Fruit fly (Drosophila melanogaster) whole organism, embryonic: Measurements from ENCODE around the gene L2HGDH.

ENCODE experiments used
- Antp ChIP-seq: fragments of 200-800 bp; sonication (Bioruptor generic); optimal IDR thresholded peaks from 3 replicates; lab custom pipeline; 2016; ENCODE audit warnings: missing biosample characterization, missing genetic modification characterization
- Atf-2 ChIP-seq: fragments of 200-800 bp; sonication (Bioruptor generic); optimal IDR thresholded peaks from 2 replicates; lab custom pipeline; 2016; ENCODE audit warnings: missing biosample characterization, missing genetic modification characterization
- C15 ChIP-seq: fragments of 200-800 bp; sonication (Bioruptor generic); IDR thresholded peaks from 3 replicates; pipeline ENCODE4 v1.3.6; 2022; ENCODE audit warnings: missing biosample characterization, missing genetic modification characterization
- CG10147 ChIP-seq: fragments of 200-800 bp; sonication (Bioruptor generic); optimal IDR thresholded peaks from 2 replicates; lab custom pipeline; 2019; ENCODE audit warnings: missing biosample characterization, mild to moderate bottlenecking, missing genetic modification characterization, moderate library complexity
- CG10979 ChIP-seq: fragments of 200-800 bp; sonication (Bioruptor generic); optimal IDR thresholded peaks from 2 replicates; lab custom pipeline; 2018; ENCODE audit warnings: missing biosample characterization, mild to moderate bottlenecking, missing genetic modification characterization, moderate library complexity
- CG11696 ChIP-seq: fragments of 200-800 bp; sonication (Bioruptor generic); IDR thresholded peaks from 2 replicates; pipeline ENCODE4 v1.3.6; 2022; ENCODE audit warnings: missing biosample characterization, missing genetic modification characterization
- CG12299 ChIP-seq: fragments of 200-800 bp; sonication (Bioruptor generic); optimal IDR thresholded peaks from 2 replicates; lab custom pipeline; 2018; ENCODE audit warnings: missing biosample characterization, mild to moderate bottlenecking, missing genetic modification characterization
- CG13296 ChIP-seq: fragments of 200-800 bp; sonication (Bioruptor generic); optimal IDR thresholded peaks from 3 replicates; lab custom pipeline; 2018; ENCODE audit warnings: missing biosample characterization, mild to moderate bottlenecking, missing genetic modification characterization
- CG13775 ChIP-seq: fragments of 200-800 bp; sonication (Bioruptor generic); optimal IDR thresholded peaks from 3 replicates; lab custom pipeline; 2017; ENCODE audit warnings: missing biosample characterization, mild to moderate bottlenecking, missing genetic modification characterization
- CG14014 ChIP-seq: fragments of 200-800 bp; sonication (Bioruptor generic); IDR thresholded peaks from 2 replicates; pipeline ENCODE4 v1.3.6; 2022; ENCODE audit warnings: missing biosample characterization, missing genetic modification characterization
- CG15479 ChIP-seq: fragments of 200-800 bp; sonication (Bioruptor generic); optimal IDR thresholded peaks from 3 replicates; lab custom pipeline; 2019; ENCODE audit warnings: missing biosample characterization, mild to moderate bottlenecking, missing genetic modification characterization, moderate library complexity
- CG15601 ChIP-seq: fragments of 200-800 bp; sonication (Bioruptor generic); optimal IDR thresholded peaks from 3 replicates; lab custom pipeline; 2019; ENCODE audit warnings: missing biosample characterization, mild to moderate bottlenecking, missing genetic modification characterization, moderate library complexity
- CG1602 ChIP-seq: fragments of 200-800 bp; sonication (Bioruptor generic); optimal IDR thresholded peaks from 3 replicates; lab custom pipeline; 2016; ENCODE audit warnings: missing biosample characterization, missing genetic modification characterization
- CG1647 ChIP-seq: fragments of 200-800 bp; sonication (Bioruptor generic); optimal IDR thresholded peaks from 3 replicates; lab custom pipeline; 2016; ENCODE audit warnings: missing biosample characterization, missing genetic modification characterization
- CG17359 ChIP-seq: fragments of 200-800 bp; sonication (Bioruptor generic); optimal IDR thresholded peaks from 3 replicates; lab custom pipeline; 2018; ENCODE audit warnings: missing biosample characterization, mild to moderate bottlenecking, missing genetic modification characterization, moderate library complexity
- CG18764 ChIP-seq: fragments of 200-800 bp; sonication (Bioruptor generic); optimal IDR thresholded peaks from 3 replicates; lab custom pipeline; 2016; ENCODE audit warnings: missing biosample characterization, missing genetic modification characterization
- CG2120 ChIP-seq: fragments of 200-800 bp; sonication (Bioruptor generic); optimal IDR thresholded peaks from 3 replicates; lab custom pipeline; 2016; ENCODE audit warnings: missing biosample characterization, missing genetic modification characterization
- CG2129 ChIP-seq: fragments of 200-800 bp; sonication (Bioruptor generic); IDR thresholded peaks from 2 replicates; pipeline ENCODE4 v1.3.6; 2022; ENCODE audit warnings: missing biosample characterization, missing genetic modification characterization; ENCODE audit not compliant: partially characterized antibody
- CG30020 ChIP-seq: fragments of 200-800 bp; optimal IDR thresholded peaks from 2 replicates; lab custom pipeline; 2019; ENCODE audit warnings: missing biosample characterization, mild to moderate bottlenecking, missing genetic modification characterization, moderate library complexity
- CG30403 ChIP-seq: fragments of 200-800 bp; sonication (Bioruptor generic); optimal IDR thresholded peaks from 3 replicates; lab custom pipeline; 2016; ENCODE audit warnings: missing biosample characterization, missing genetic modification characterization
- CG3838 ChIP-seq: fragments of 200-800 bp; sonication (Bioruptor generic); optimal IDR thresholded peaks from 3 replicates; lab custom pipeline; 2016; ENCODE audit warnings: missing biosample characterization, missing genetic modification characterization
- CG4282 ChIP-seq: fragments of 200-800 bp; sonication (Bioruptor generic); optimal IDR thresholded peaks from 2 replicates; lab custom pipeline; 2016; ENCODE audit warnings: missing biosample characterization, missing genetic modification characterization
- CG7839 ChIP-seq: fragments of 200-800 bp; sonication (Bioruptor generic); optimal IDR thresholded peaks from 3 replicates; lab custom pipeline; 2018; ENCODE audit warnings: missing biosample characterization, mild to moderate bottlenecking, missing genetic modification characterization, moderate library complexity
- CG8089 ChIP-seq: fragments of 200-800 bp; sonication (Bioruptor generic); optimal IDR thresholded peaks from 3 replicates; lab custom pipeline; 2016; ENCODE audit warnings: missing biosample characterization, missing genetic modification characterization
- CG9797 ChIP-seq: fragments of 200-800 bp; sonication (Bioruptor generic); optimal IDR thresholded peaks from 3 replicates; lab custom pipeline; 2018; ENCODE audit warnings: missing biosample characterization, mild to moderate bottlenecking, missing genetic modification characterization
- Dref ChIP-seq: fragments of 200-800 bp; sonication (Bioruptor generic); IDR thresholded peaks from 2 replicates; pipeline ENCODE4 v1.3.6; 2022; ENCODE audit warnings: missing biosample characterization, missing genetic modification characterization
- E2f2 ChIP-seq: fragments of 200-800 bp; sonication (Bioruptor generic); IDR thresholded peaks from 2 replicates; pipeline ENCODE4 v1.3.6; 2022; ENCODE audit warnings: missing biosample characterization, missing genetic modification characterization
- Ets97D ChIP-seq: fragments of 200-800 bp; sonication (Bioruptor generic); optimal IDR thresholded peaks from 3 replicates; lab custom pipeline; 2016; ENCODE audit warnings: missing biosample characterization, missing genetic modification characterization
- H2.0 ChIP-seq: fragments of 200-800 bp; sonication (Bioruptor generic); IDR thresholded peaks from 2 replicates; pipeline ENCODE4 v1.3.6; 2022; ENCODE audit warnings: missing biosample characterization, missing genetic modification characterization
- HLH4C ChIP-seq: fragments of 200-800 bp; sonication (Bioruptor generic); IDR thresholded peaks from 3 replicates; pipeline ENCODE4 v1.3.6; 2022; ENCODE audit warnings: missing biosample characterization, missing genetic modification characterization; ENCODE audit not compliant: partially characterized antibody
- Lhr ChIP-seq: fragments of 200-800 bp; sonication (Bioruptor generic); optimal IDR thresholded peaks from 3 replicates; lab custom pipeline; 2017; ENCODE audit warnings: mild to moderate bottlenecking, missing biosample characterization, missing genetic modification reagents, missing genetic modification characterization
- Mrtf ChIP-seq: fragments of 200-800 bp; sonication (Bioruptor generic); IDR thresholded peaks from 3 replicates; pipeline ENCODE4 v1.3.6; 2022; ENCODE audit warnings: missing biosample characterization, missing genetic modification characterization
- Myb ChIP-seq: fragments of 200-800 bp; sonication (Bioruptor generic); optimal IDR thresholded peaks from 2 replicates; lab custom pipeline; 2016; ENCODE audit warnings: missing biosample characterization, missing genetic modification characterization
- NC2β ChIP-seq: fragments of 200-800 bp; sonication (Bioruptor generic); optimal IDR thresholded peaks from 2 replicates; lab custom pipeline; 2016; ENCODE audit warnings: missing biosample characterization, missing genetic modification characterization
- amos ChIP-seq: fragments of 200-800 bp; sonication (Bioruptor generic); IDR thresholded peaks from 2 replicates; pipeline ENCODE4 v1.3.6; 2022; ENCODE audit warnings: missing biosample characterization, missing genetic modification characterization; ENCODE audit not compliant: partially characterized antibody
- ato ChIP-seq: fragments of 200-800 bp; sonication (Bioruptor generic); IDR thresholded peaks from 2 replicates; pipeline ENCODE4 v1.3.6; 2022; ENCODE audit warnings: missing biosample characterization, missing genetic modification characterization; ENCODE audit not compliant: partially characterized antibody
- crp ChIP-seq, 2 experiments: fragments of 200-800 bp; sonication (Bioruptor generic); optimal IDR thresholded peaks; 2 replicates in 1 of 2; 3 replicates in 1 of 2; lab custom pipeline; 2017; ENCODE audit warnings: missing biosample characterization in 2 of 2, missing genetic modification characterization in 2 of 2, mild to moderate bottlenecking in 1 of 2, moderate library complexity in 1 of 2
- dan ChIP-seq: fragments of 200-800 bp; sonication (Bioruptor generic); IDR thresholded peaks from 2 replicates; pipeline ENCODE4 v1.3.6; 2022; ENCODE audit warnings: missing biosample characterization, missing genetic modification characterization
- dimm ChIP-seq: fragments of 200-800 bp; sonication (Bioruptor generic); IDR thresholded peaks from 2 replicates; pipeline ENCODE4 v1.3.6; 2022; ENCODE audit warnings: missing biosample characterization, missing genetic modification characterization
- exex ChIP-seq: fragments of 200-800 bp; sonication (Bioruptor generic); optimal IDR thresholded peaks from 4 replicates; lab custom pipeline; 2018; ENCODE audit warnings: missing biosample characterization, mild to moderate bottlenecking, missing genetic modification characterization, moderate library complexity
- gem ChIP-seq: fragments of 200-800 bp; sonication (Bioruptor generic); optimal IDR thresholded peaks from 2 replicates; lab custom pipeline; 2019; ENCODE audit warnings: missing biosample characterization, mild to moderate bottlenecking, missing genetic modification characterization, moderate library complexity
- ken ChIP-seq: fragments of 200-800 bp; sonication (Bioruptor generic); IDR thresholded peaks from 3 replicates; pipeline ENCODE4 v1.3.6; 2022; ENCODE audit warnings: missing biosample characterization, missing genetic modification characterization
- mam ChIP-seq: fragments of 200-800 bp; sonication (Bioruptor generic); optimal IDR thresholded peaks from 3 replicates; lab custom pipeline; 2016; ENCODE audit warnings: missing biosample characterization, missing genetic modification characterization
- p53 ChIP-seq: fragments of 200-800 bp; sonication (Bioruptor generic); optimal IDR thresholded peaks from 2 replicates; lab custom pipeline; 2016; ENCODE audit warnings: missing biosample characterization, missing genetic modification characterization
- repo ChIP-seq: fragments of 200-800 bp; sonication (Bioruptor generic); optimal IDR thresholded peaks from 2 replicates; lab custom pipeline; 2016; ENCODE audit warnings: missing biosample characterization, missing genetic modification characterization
- tio ChIP-seq: fragments of 200-800 bp; sonication (Bioruptor generic); optimal IDR thresholded peaks from 2 replicates; lab custom pipeline; 2017; ENCODE audit warnings: missing biosample characterization, missing genetic modification characterization, inconsistent platforms
- tna ChIP-seq: fragments of 200-800 bp; sonication (Bioruptor generic); IDR thresholded peaks from 2 replicates; pipeline ENCODE4 v1.3.6; 2022; ENCODE audit warnings: missing biosample characterization, missing genetic modification characterization; ENCODE audit not compliant: partially characterized antibody
- tup ChIP-seq: fragments of 200-800 bp; sonication (Bioruptor generic); optimal IDR thresholded peaks from 2 replicates; lab custom pipeline; 2016; ENCODE audit warnings: missing biosample characterization, mild to moderate bottlenecking, missing genetic modification characterization, moderate library complexity
- vnd ChIP-seq: fragments of 200-800 bp; sonication (Bioruptor generic); IDR thresholded peaks from 3 replicates; pipeline ENCODE4 v1.3.6; 2022; ENCODE audit warnings: missing biosample characterization, missing genetic modification characterization; ENCODE audit not compliant: partially characterized antibody

L2HGDH gene

DNA sequence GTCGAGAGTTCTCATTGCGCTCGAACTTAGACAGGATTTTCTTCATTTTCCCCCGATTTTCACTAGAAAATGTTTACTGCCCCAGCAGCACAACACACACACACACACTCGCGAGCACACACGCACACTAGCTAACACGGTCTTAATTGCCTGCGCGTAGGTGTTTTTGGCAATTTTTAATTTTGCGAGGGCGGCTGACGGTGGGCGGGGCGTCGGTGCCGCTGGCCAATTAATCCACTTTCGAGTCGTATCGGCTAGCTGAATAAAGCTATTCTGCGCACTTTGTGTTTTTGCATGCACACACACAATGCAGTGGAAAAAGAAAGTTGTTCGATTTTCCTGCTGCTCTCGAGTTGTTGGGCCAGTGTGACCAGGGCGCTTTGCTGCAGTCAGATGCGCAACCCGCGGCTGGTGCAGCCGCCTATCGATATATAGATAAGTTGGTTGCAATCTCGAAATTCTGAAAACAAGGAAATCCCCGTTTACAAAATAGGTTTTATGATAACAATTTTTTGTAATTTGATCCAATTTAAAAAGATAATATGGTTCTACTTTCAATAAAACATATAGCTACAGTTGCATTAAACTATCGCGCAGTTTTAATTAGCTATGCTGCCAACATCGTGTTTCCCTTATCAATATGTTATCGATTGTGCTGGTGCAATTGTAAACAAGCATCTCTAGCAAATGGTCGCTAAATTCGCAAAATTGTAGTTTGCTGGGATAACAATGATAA lies 5.7 kb downstream of the L2HGDH start, which contains the start of the genes Nak and Tango6 (continued):
- TF ChIP-seq CG2129 (GFP tag; lab: Robert Waterston, UW), result peak; percentile 95
- TF ChIP-seq Lhr (GFP tag; lab: Kevin White, UChicago), result peak; percentile 61
- no peak for TF ChIP-seq CG10147 (GFP tag; lab: Kevin White, UChicago)
- TF ChIP-seq CG30020 (tag; lab: Kevin White, UChicago), result peak; percentile 77
- peak; percentile 50 for TF ChIP-seq CG15601 (tag; lab: Kevin White, UChicago)
- TF ChIP-seq ato, result peak; percentile 62; the same call in 1 of the 2 replicates
- peak; percentile 85 for TF ChIP-seq amos (GFP tag; lab: Robert Waterston, UW)
- TF ChIP-seq CG4282 (GFP tag; lab: Kevin White, UChicago), result no peak
- TF ChIP-seq exex (tag; lab: Kevin White, UChicago), result peak; percentile 9
- peak; percentile 45 for TF ChIP-seq E2f2 (GFP tag; lab: Robert Waterston, UW)
- TF ChIP-seq CG7839 (tag; lab: Kevin White, UChicago), result peak; percentile 16
- TF ChIP-seq Ets97D (GFP tag; lab: Kevin White, UChicago), result peak; percentile 64
- TF ChIP-seq crp (GFP tag; optimal IDR thresholded peaks at IDR 0.05; lab: Kevin White, UChicago), result peak in 1 of 2 experiments; percentile 69
- peak; percentile 11 for TF ChIP-seq CG13296 (GFP tag; lab: Kevin White, UChicago)
- peak; percentile 62 for TF ChIP-seq CG13775 (GFP tag; lab: Kevin White, UChicago)
- TF ChIP-seq tio (GFP tag; lab: Kevin White, UChicago), result no peak
- TF ChIP-seq Antp (GFP tag; lab: Kevin White, UChicago), result peak; percentile 6
- TF ChIP-seq CG30403 (GFP tag; lab: Kevin White, UChicago), result peak; percentile 46
- TF ChIP-seq CG3838 (GFP tag; lab: Kevin White, UChicago), result peak; percentile 10
- peak; percentile 96 for TF ChIP-seq vnd (GFP tag; lab: Robert Waterston, UW)
- no peak for TF ChIP-seq CG10979
- peak; percentile 62 for TF ChIP-seq NC2β (GFP tag; lab: Kevin White, UChicago)
- TF ChIP-seq tup (GFP tag; lab: Kevin White, UChicago), result no peak
- TF ChIP-seq CG14014 (GFP tag; lab: Robert Waterston, UW), result no peak
- TF ChIP-seq H2.0 (GFP tag; lab: Robert Waterston, UW), result no peak
- TF ChIP-seq Mrtf (GFP tag; lab: Robert Waterston, UW), result no peak
- no peak for TF ChIP-seq CG12299
- no peak for TF ChIP-seq CG18764 (GFP tag; lab: Kevin White, UChicago)
- TF ChIP-seq repo (GFP tag; lab: Kevin White, UChicago), result no peak
- peak; percentile 79 for TF ChIP-seq tna
- TF ChIP-seq CG2120 (GFP tag; lab: Kevin White, UChicago), result peak; percentile 58
- TF ChIP-seq CG1602 (GFP tag; lab: Kevin White, UChicago), result peak; percentile 11
- TF ChIP-seq CG11696, result peak; percentile 86
- TF ChIP-seq HLH4C (GFP tag; lab: Robert Waterston, UW), result peak; percentile 91
- no peak for TF ChIP-seq C15
- TF ChIP-seq Dref, result peak; percentile 73
- TF ChIP-seq CG15479, result peak; percentile 97
- TF ChIP-seq dimm (GFP tag; lab: Robert Waterston, UW), result no peak
- no peak for TF ChIP-seq CG8089 (GFP tag; lab: Kevin White, UChicago)
- TF ChIP-seq Myb (GFP tag; lab: Kevin White, UChicago), result peak; percentile 31
- peak; percentile 33 for TF ChIP-seq p53 (GFP tag; lab: Kevin White, UChicago)
- peak; percentile 52 for TF ChIP-seq mam
- peak; percentile 50 for TF ChIP-seq gem (tag; lab: Kevin White, UChicago)
- peak; percentile 11 for TF ChIP-seq CG1647 (GFP tag; lab: Kevin White, UChicago)
- no peak for TF ChIP-seq dan (GFP tag; lab: Robert Waterston, UW)
- TF ChIP-seq ken (GFP tag; lab: Robert Waterston, UW), result no peak
- peak; percentile 92 for TF ChIP-seq CG9797 (GFP tag; lab: Kevin White, UChicago)
- peak; percentile 44 for TF ChIP-seq Atf-2 (GFP tag; lab: Kevin White, UChicago)
- no peak for TF ChIP-seq CG17359 (tag; lab: Kevin White, UChicago)
